Fruit fly (Drosophila melanogaster): Measurements from ENCODE around the gene Fhos.
A peak's percentile ranks its signal among the peaks of the same experiment; 100 is the strongest.

Fhos gene

dm6 chr3L:8772998-8773684 is 19.7 kb downstream of the Fhos start (continued):
- peak; percentile 79 for TF ChIP-seq Ssrp (tag; optimal IDR thresholded peaks at IDR 0.05)
- no peak for TF ChIP-seq luna (GFP tag; optimal IDR thresholded peaks at IDR 0.05)
- TF ChIP-seq Awh (GFP tag; IDR thresholded peaks at IDR 0.05), result peak; percentile 71
- TF ChIP-seq Oli (tag; optimal IDR thresholded peaks at IDR 0.05), result peak; percentile 85
- TF ChIP-seq crp (GFP tag; optimal IDR thresholded peaks at IDR 0.05), result peak in 1 of 2 experiments; percentile 9
- TF ChIP-seq Deaf1 (tag; optimal IDR thresholded peaks at IDR 0.05), result peak; percentile 2
- no peak for TF ChIP-seq CG9932 (GFP tag; IDR thresholded peaks at IDR 0.05)
- 0 out of 3 replicates have a peak, but pooled peaks have one; percentile 7 for TF ChIP-seq knrl (GFP tag; IDR thresholded peaks at IDR 0.05; ENCODE audit: partially characterized antibody)
- TF ChIP-seq ewg (GFP tag; optimal IDR thresholded peaks at IDR 0.05), result peak; percentile 47
- peak; percentile 53 for TF ChIP-seq CG3407 (GFP tag; optimal IDR thresholded peaks at IDR 0.05)
- no peak for TF ChIP-seq hb (GFP tag; IDR thresholded peaks at IDR 0.05; ENCODE audit: partially characterized antibody)
- TF ChIP-seq Nf-YA (GFP tag; IDR thresholded peaks at IDR 0.05), result 0 out of 2 replicates have a peak, but pooled peaks have one; percentile 42
- no peak for TF ChIP-seq MTF-1 (GFP tag; optimal IDR thresholded peaks at IDR 0.05; ENCODE audit: borderline replicate concordance)
- TF ChIP-seq Sry-β (GFP tag; optimal IDR thresholded peaks at IDR 0.05), result no peak
- no peak for TF ChIP-seq ftz-f1 (GFP tag; optimal IDR thresholded peaks at IDR 0.05)
- TF ChIP-seq CG18011 (GFP tag; optimal IDR thresholded peaks at IDR 0.05), result peak; percentile 2
- TF ChIP-seq gsb-n (tag; optimal IDR thresholded peaks at IDR 0.05), result peak; percentile 80
- TF ChIP-seq CG8478 (optimal IDR thresholded peaks at IDR 0.05), result no peak
- TF ChIP-seq rib (GFP tag; IDR thresholded peaks at IDR 0.05), result no peak
- no peak for TF ChIP-seq mirr (GFP tag; optimal IDR thresholded peaks at IDR 0.05)
- no peak for TF ChIP-seq CG42726 (GFP tag; IDR thresholded peaks at IDR 0.05; ENCODE audit: partially characterized antibody)
- no peak for TF ChIP-seq cwo (GFP tag; optimal IDR thresholded peaks at IDR 0.05)
- TF ChIP-seq CTCF (GFP tag; optimal IDR thresholded peaks at IDR 0.05), result no peak
- no peak for TF ChIP-seq CG30020 (tag; optimal IDR thresholded peaks at IDR 0.05)
- peak; percentile 85 for TF ChIP-seq CG13424 (tag; optimal IDR thresholded peaks at IDR 0.05)
- no peak for TF ChIP-seq mld (GFP tag; IDR thresholded peaks at IDR 0.05; ENCODE audit: partially characterized antibody)
- TF ChIP-seq ken (GFP tag; IDR thresholded peaks at IDR 0.05), result peak; percentile 22; the same call in 1 of the 3 replicates
- no peak for TF ChIP-seq D19B (GFP tag; optimal IDR thresholded peaks at IDR 0.05)
- peak; percentile 80 for TF ChIP-seq CG2202 (tag; optimal IDR thresholded peaks at IDR 0.05)
- peak; percentile 52 for TF ChIP-seq CG9437 (GFP tag; optimal IDR thresholded peaks at IDR 0.05)
- peak; percentile 26 for TF ChIP-seq Atf3 (GFP tag; optimal IDR thresholded peaks at IDR 0.05)
- TF ChIP-seq eyg (GFP tag; optimal IDR thresholded peaks at IDR 0.05), result no peak
- no peak for TF ChIP-seq h (optimal IDR thresholded peaks at IDR 0.05)
- TF ChIP-seq CG30431 (GFP tag; optimal IDR thresholded peaks at IDR 0.05), result peak; percentile 31
- peak; percentile 83 for TF ChIP-seq unpg (GFP tag; optimal IDR thresholded peaks at IDR 0.05)
- TF ChIP-seq dimm (GFP tag; IDR thresholded peaks at IDR 0.05), result 0 out of 2 replicates have a peak, but pooled peaks have one; percentile 41
- no peak for TF ChIP-seq Dfd (GFP tag; optimal IDR thresholded peaks at IDR 0.05)
- TF ChIP-seq CG11093 (GFP tag; IDR thresholded peaks at IDR 0.05), result 0 out of 3 replicates have a peak, but pooled peaks have one; percentile 26
- TF ChIP-seq CG9727 (GFP tag; optimal IDR thresholded peaks at IDR 0.05), result peak; percentile 68
- TF ChIP-seq insv (GFP tag; optimal IDR thresholded peaks at IDR 0.05), result no peak
- no peak for TF ChIP-seq CG6765 (GFP tag; optimal IDR thresholded peaks at IDR 0.05)
- TF ChIP-seq CG18599 (GFP tag; optimal IDR thresholded peaks at IDR 0.05), result peak; percentile 24
- TF ChIP-seq Nf-YC (tag; optimal IDR thresholded peaks at IDR 0.05), result peak; percentile 43
- peak; percentile 85 for TF ChIP-seq CG12391 (tag; optimal IDR thresholded peaks at IDR 0.05)
- peak; percentile 77 for TF ChIP-seq Asciz (GFP tag; optimal IDR thresholded peaks at IDR 0.05)
- peak; percentile 55 for TF ChIP-seq ind (GFP tag; optimal IDR thresholded peaks at IDR 0.05)
- TF ChIP-seq D19A (tag; optimal IDR thresholded peaks at IDR 0.05), result peak; percentile 70
- no peak for TF ChIP-seq pan (optimal IDR thresholded peaks at IDR 0.05)
- peak in 1 of 2 experiments; percentile 86 for TF ChIP-seq pan (GFP tag; optimal IDR thresholded peaks at IDR 0.05 in 1 of 2, IDR thresholded peaks at IDR 0.05 in 1 of 2)

All from whole organism, embryonic.